Fruit fly (Drosophila melanogaster): ENCODE results near the gene CG5439.
A peak's percentile ranks its signal among the peaks of the same experiment; 100 is the strongest.

The CG5439 gene

dm6 chr2L:13176701-13177249 is at the start of gene CG5439, which contains the start of gene Sfmbt:
CG5439 (plus strand) TSS chr2L:13177150.
Sfmbt (minus strand) TSS chr2L:13176785.
- no peak for TF ChIP-seq noc (tag; optimal IDR thresholded peaks at IDR 0.05)

dm6 chr2L:13130291-13130690 is 46.7 kb upstream of the CG5439 start, which contains the start of gene CG5122:
CG5122 (plus strand) TSS chr2L:13130591.
- TF ChIP-seq noc (tag; optimal IDR thresholded peaks at IDR 0.05) = no peak

- TF ChIP-seq noc (tag; optimal IDR thresholded peaks at IDR 0.05) = no peak
Measured at dm6 chr2L:13135929-13136328, 41.0 kb upstream of the CG5439 start.

- no peak for TF ChIP-seq noc (tag; optimal IDR thresholded peaks at IDR 0.05)
Measured at dm6 chr2L:13140891-13141290, 36.1 kb upstream of the CG5439 start.

dm6 chr2L:13142803-13143202 is 34.1 kb upstream of the CG5439 start, which contains the start of gene CG9928:
CG9928 (minus strand) TSS chr2L:13142903.
- TF ChIP-seq noc (tag; optimal IDR thresholded peaks at IDR 0.05) = no peak

dm6 chr2L:13143522-13143921 is 33.4 kb upstream of the CG5439 start, which contains the start of gene CG16978:
CG16978 (minus strand) TSS chr2L:13143622.
- TF ChIP-seq noc (tag; optimal IDR thresholded peaks at IDR 0.05) = no peak

dm6 chr2L:13145035-13145683 is 31.8 kb upstream of the CG5439 start:
- TF ChIP-seq noc (tag; optimal IDR thresholded peaks at IDR 0.05) = peak; percentile 84

- TF ChIP-seq noc (tag; optimal IDR thresholded peaks at IDR 0.05) = no peak
Measured at dm6 chr2L:13146254-13146653, 30.7 kb upstream of the CG5439 start.

dm6 chr2L:13154313-13154712 is 22.6 kb upstream of the CG5439 start:
- no peak for TF ChIP-seq noc (tag; optimal IDR thresholded peaks at IDR 0.05)

dm6 chr2L:13156349-13156748 is 20.6 kb upstream of the CG5439 start:
- TF ChIP-seq noc (tag; optimal IDR thresholded peaks at IDR 0.05) = no peak

- TF ChIP-seq noc (tag; optimal IDR thresholded peaks at IDR 0.05) = no peak
Measured at dm6 chr2L:13157903-13158302, 19.0 kb upstream of the CG5439 start.

- TF ChIP-seq noc (tag; optimal IDR thresholded peaks at IDR 0.05) = no peak
Measured at dm6 chr2L:13158510-13158909, 18.4 kb upstream of the CG5439 start, which contains the start of gene Pk34A. Pk34A (plus strand) TSS chr2L:13158810.

dm6 chr2L:13160227-13160626 is 16.7 kb upstream of the CG5439 start, which contains the start of gene kmg:
kmg (plus strand) TSS chr2L:13160527.
- no peak for TF ChIP-seq noc (tag; optimal IDR thresholded peaks at IDR 0.05)

- peak; percentile 89 for TF ChIP-seq noc (tag; optimal IDR thresholded peaks at IDR 0.05)
Measured at dm6 chr2L:13164994-13165801, 11.8 kb upstream of the CG5439 start, which contains the start of gene Sirt1. Sirt1 (plus strand) TSS chr2L:13165564.

dm6 chr2L:13165802-13166347 is 11.1 kb upstream of the CG5439 start, which contains the start of gene DnaJ-H:
DnaJ-H (minus strand) TSS chr2L:13166072.
- no peak for TF ChIP-seq noc (tag; optimal IDR thresholded peaks at IDR 0.05)

dm6 chr2L:13176123-13176522 is 827 bp upstream of the CG5439 start, which contains the start of gene CG43925:
CG43925 (plus strand) TSS chr2L:13176423.
- TF ChIP-seq noc (tag; optimal IDR thresholded peaks at IDR 0.05) = no peak

Data from whole organism, larva.